Worm (Caenorhabditis elegans) whole organism, L1 larva: ENCODE results near the gene T20G5.8.
A peak's percentile ranks its signal among the peaks of the same experiment; 100 is the strongest.

Experiments
- C34B4.2 ChIP-seq: sonication (generic microtip); optimal IDR thresholded peaks from 2 replicates; lab custom pipeline; 2017; ENCODE audit warnings: mild to moderate bottlenecking, missing genetic modification characterization, missing compliant biosample characterization
- aha-1 ChIP-seq: fragments of 150-350 bp; optimal IDR thresholded peaks from 2 replicates; lab custom pipeline; 2014; ENCODE audit warnings: missing biosample characterization, missing genetic modification characterization
- aly-2 ChIP-seq: fragments of 150-350 bp; optimal IDR thresholded peaks from 2 replicates; lab custom pipeline; 2014; ENCODE audit warnings: missing biosample characterization, missing genetic modification characterization
- ceh-63 ChIP-seq: fragments of 200-800 bp; sonication (Bioruptor generic); optimal IDR thresholded peaks from 2 replicates; lab custom pipeline; 2018; ENCODE audit warnings: mild to moderate bottlenecking, missing genetic modification characterization, missing compliant biosample characterization
- ceh-82 ChIP-seq, 3 experiments: fragments of 150-350 bp in 1 of 3; sonication (generic microtip) in 2 of 3; optimal IDR thresholded peaks; 2 replicates each; lab custom pipeline; 2014 to 2017; ENCODE audit warnings: missing biosample characterization in 3 of 3, missing genetic modification characterization in 3 of 3
- ces-1 ChIP-seq: fragments of 150-350 bp; optimal IDR thresholded peaks from 2 replicates; lab custom pipeline; 2014; ENCODE audit warnings: missing biosample characterization, missing genetic modification reagents, missing genetic modification characterization
- dpl-1 ChIP-seq, 3 experiments: fragments of 150-350 bp in 2 of 3; sonication (generic microtip) in 1 of 3; optimal IDR thresholded peaks; 2 replicates each; lab custom pipeline; 2014 to 2017; ENCODE audit warnings: missing biosample characterization in 3 of 3, missing genetic modification characterization in 3 of 3, missing genetic modification reagents in 3 of 3
- efl-1 ChIP-seq, 4 experiments: fragments of 150-350 bp; optimal IDR thresholded peaks in 3 of 4; peaks in 1 of 4; 1 replicate in 1 of 4; 2 replicates in 3 of 4; lab custom pipeline; 2014; ENCODE audit warnings: missing biosample characterization in 2 of 4, missing genetic modification characterization in 2 of 4, missing genetic modification reagents in 2 of 4
- elt-3 ChIP-seq, 6 experiments: fragments of 150-350 bp in 1 of 6; sonication (generic microtip); optimal IDR thresholded peaks; 2 replicates each; lab custom pipeline; 2017 to 2018; ENCODE audit warnings: missing biosample characterization in 6 of 6, missing genetic modification characterization in 6 of 6, inconsistent platforms in 1 of 6
- fkh-10 ChIP-seq: sonication (generic microtip); optimal IDR thresholded peaks from 2 replicates; lab custom pipeline; 2017; ENCODE audit warnings: missing biosample characterization, missing genetic modification reagents, missing genetic modification characterization
- fkh-8 ChIP-seq: sonication (generic microtip); optimal IDR thresholded peaks from 2 replicates; lab custom pipeline; 2016; ENCODE audit warnings: mild to moderate bottlenecking, missing genetic modification characterization, missing compliant biosample characterization
- hlh-17 ChIP-seq: fragments of 200-800 bp; sonication (Bioruptor generic); optimal IDR thresholded peaks from 2 replicates; lab custom pipeline; 2018; ENCODE audit warnings: missing genetic modification characterization, mild to moderate bottlenecking, missing compliant biosample characterization, moderate library complexity, borderline replicate concordance
- hpl-2 ChIP-seq: fragments of 150-350 bp; optimal IDR thresholded peaks from 2 replicates; lab custom pipeline; 2014; ENCODE audit warnings: missing biosample characterization, missing genetic modification reagents, missing genetic modification characterization
- lin-13 ChIP-seq: fragments of 150-350 bp; optimal IDR thresholded peaks from 2 replicates; lab custom pipeline; 2014; ENCODE audit warnings: missing biosample characterization, missing genetic modification reagents, missing genetic modification characterization
- lin-39 ChIP-seq: fragments of 150-350 bp; optimal IDR thresholded peaks from 2 replicates; lab custom pipeline; 2014; ENCODE audit warnings: missing biosample characterization, missing genetic modification reagents, missing genetic modification characterization
- mef-2 ChIP-seq: fragments of 150-350 bp; optimal IDR thresholded peaks from 2 replicates; lab custom pipeline; 2014; ENCODE audit warnings: missing biosample characterization, missing genetic modification characterization
- nhr-11 ChIP-seq: fragments of 150-350 bp; optimal IDR thresholded peaks from 2 replicates; lab custom pipeline; 2014; ENCODE audit warnings: missing biosample characterization, missing genetic modification characterization
- nhr-12 ChIP-seq: sonication (generic microtip); optimal IDR thresholded peaks from 2 replicates; lab custom pipeline; 2017; ENCODE audit warnings: missing biosample characterization, missing genetic modification characterization
- nhr-20 ChIP-seq: sonication (generic microtip); optimal IDR thresholded peaks from 2 replicates; lab custom pipeline; 2016; ENCODE audit warnings: mild to moderate bottlenecking, missing genetic modification characterization, missing compliant biosample characterization
- nhr-237 ChIP-seq: fragments of 150-350 bp; optimal IDR thresholded peaks from 2 replicates; lab custom pipeline; 2014; ENCODE audit warnings: missing biosample characterization, missing genetic modification characterization
- nhr-71 ChIP-seq: sonication (generic microtip); optimal IDR thresholded peaks from 2 replicates; lab custom pipeline; 2016; ENCODE audit warnings: mild to moderate bottlenecking, missing genetic modification characterization, moderate library complexity, missing compliant biosample characterization
- nhr-77 ChIP-seq: fragments of 150-350 bp; optimal IDR thresholded peaks from 2 replicates; lab custom pipeline; 2014; ENCODE audit warnings: missing biosample characterization, missing genetic modification characterization
- nhr-85 ChIP-seq: sonication (generic microtip); peaks from one replicate; lab custom pipeline; 2016; ENCODE audit warnings: missing genetic modification characterization, inconsistent platforms, missing compliant biosample characterization
- nhr-90 ChIP-seq: sonication (generic microtip); optimal IDR thresholded peaks from 2 replicates; lab custom pipeline; 2016; ENCODE audit warnings: mild to moderate bottlenecking, missing genetic modification characterization, missing compliant biosample characterization; ENCODE audit not compliant: poor library complexity
- pag-3 ChIP-seq: sonication (generic microtip); optimal IDR thresholded peaks from 2 replicates; lab custom pipeline; 2017; ENCODE audit warnings: missing genetic modification characterization, mild to moderate bottlenecking, missing compliant biosample characterization, antibody characterized with exemption, borderline replicate concordance; ENCODE audit not compliant: insufficient read depth
- pqm-1 ChIP-seq: sonication (generic microtip); optimal IDR thresholded peaks from 3 replicates; lab custom pipeline; 2017; ENCODE audit warnings: missing biosample characterization, missing genetic modification characterization
- skn-1 ChIP-seq: fragments of 150-350 bp; optimal IDR thresholded peaks from 2 replicates; lab custom pipeline; 2014; ENCODE audit warnings: missing biosample characterization, missing genetic modification characterization
- sox-4 ChIP-seq: sonication (generic microtip); optimal IDR thresholded peaks from 2 replicates; lab custom pipeline; 2016; ENCODE audit warnings: missing genetic modification characterization, missing compliant biosample characterization
- sup-37 ChIP-seq: fragments of 200-800 bp; sonication (Bioruptor generic); optimal IDR thresholded peaks from 2 replicates; lab custom pipeline; 2018; ENCODE audit warnings: mild to moderate bottlenecking, missing genetic modification characterization, missing compliant biosample characterization
- swsn-7 ChIP-seq: sonication (generic microtip); optimal IDR thresholded peaks from 2 replicates; lab custom pipeline; 2016; ENCODE audit warnings: missing genetic modification characterization, missing compliant biosample characterization
- zip-4 ChIP-seq: fragments of 200-800 bp; sonication (Bioruptor generic); optimal IDR thresholded peaks from 2 replicates; lab custom pipeline; 2018; ENCODE audit warnings: mild to moderate bottlenecking, missing genetic modification characterization, moderate library complexity, missing compliant biosample characterization
- ztf-11 ChIP-seq, 2 experiments: sonication (generic microtip); optimal IDR thresholded peaks; 2 replicates each; lab custom pipeline; 2016 to 2017; ENCODE audit warnings: missing genetic modification characterization in 2 of 2, missing biosample characterization in 1 of 2, missing compliant biosample characterization in 1 of 2
- ztf-4 ChIP-seq: fragments of 150-350 bp; optimal IDR thresholded peaks from 2 replicates; lab custom pipeline; 2014; ENCODE audit warnings: missing biosample characterization, missing genetic modification characterization

Gene T20G5.8

DNA sequence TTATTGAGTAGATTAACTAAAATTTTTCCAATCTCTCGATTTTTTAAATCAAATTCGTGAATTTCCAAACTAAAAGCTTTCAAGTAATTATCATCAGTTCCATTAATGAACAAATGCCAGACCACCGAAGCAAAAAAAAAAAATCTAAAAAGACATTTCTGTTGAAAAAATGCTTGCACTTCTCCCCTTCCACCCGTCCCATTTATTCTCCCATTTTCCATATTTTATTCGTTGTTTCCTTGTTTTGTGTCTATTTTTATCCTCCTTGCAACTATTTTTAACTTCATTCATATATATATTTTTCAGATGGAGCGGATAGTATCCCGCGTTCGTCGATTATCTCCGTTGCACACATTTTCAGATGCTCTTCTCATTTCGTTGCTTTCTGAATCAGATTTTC lies 10.2 kb upstream of the T20G5.8 start, which contains the start of gene epac-1:
Gene epac-1 (plus strand): TSS at position 301 of the 400 bp plus-strand sequence.
- TF ChIP-seq hlh-17, result no peak
- TF ChIP-seq ces-1 (GFP tag; lab: Kevin White, UChicago), result no peak
- no peak for TF ChIP-seq nhr-20 (tag; lab: Kevin White, UChicago)
- no peak for TF ChIP-seq ztf-4
- no peak for TF ChIP-seq hpl-2
- no peak for TF ChIP-seq nhr-237 (tag; lab: Kevin White, UChicago)
- no peak for TF ChIP-seq fkh-8
- TF ChIP-seq lin-13, result no peak
- TF ChIP-seq sox-4 (tag; lab: Kevin White, UChicago), result no peak
- no peak for TF ChIP-seq pqm-1 (tag; lab: Kevin White, UChicago)
- no peak for TF ChIP-seq nhr-90 (tag; lab: Kevin White, UChicago)
- no peak for TF ChIP-seq mef-2 (tag; lab: Kevin White, UChicago)
- TF ChIP-seq, all 84 proteins: peak for 0

DNA sequence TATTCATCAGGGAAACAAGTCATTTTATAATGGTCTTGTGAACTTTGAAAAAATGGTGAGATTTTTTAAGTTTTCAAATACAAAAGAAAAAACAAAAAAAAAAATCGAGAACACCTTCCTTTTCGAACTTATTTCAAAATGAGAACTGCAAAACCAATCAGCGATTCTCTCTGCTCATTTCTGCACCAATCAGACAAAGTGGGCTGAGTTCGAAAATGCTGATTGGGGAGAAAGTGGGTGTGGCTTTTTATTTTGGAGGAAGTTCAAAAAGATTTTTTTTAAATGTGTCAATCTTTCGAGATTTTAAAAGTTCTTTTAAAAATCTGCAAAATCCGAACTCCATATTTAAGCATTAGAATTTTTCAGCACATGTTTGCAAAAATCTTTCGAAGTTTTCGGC lies 4.6 kb upstream of the T20G5.8 start:
- no peak for TF ChIP-seq ceh-82 (tag; optimal IDR thresholded peaks at IDR 0.05; lab: Kevin White, UChicago)
- no peak for TF ChIP-seq efl-1 (optimal IDR thresholded peaks at IDR 0.05; lab: Kevin White, UChicago)
- TF ChIP-seq efl-1 (GFP tag; optimal IDR thresholded peaks at IDR 0.05 in 1 of 2; lab: Kevin White, UChicago), result peak in 1 of 2 experiments; percentile 88

ce11 chrIII:10195911-10196310 lies 3.2 kb upstream of the T20G5.8 start:
- TF ChIP-seq efl-1 (optimal IDR thresholded peaks at IDR 0.05; lab: Kevin White, UChicago) (no peak), efl-1 (GFP tag; optimal IDR thresholded peaks at IDR 0.05 in 1 of 2; lab: Kevin White, UChicago) (peak in 1 of 2 experiments; percentile 64), nhr-77 (no peak)

DNA sequence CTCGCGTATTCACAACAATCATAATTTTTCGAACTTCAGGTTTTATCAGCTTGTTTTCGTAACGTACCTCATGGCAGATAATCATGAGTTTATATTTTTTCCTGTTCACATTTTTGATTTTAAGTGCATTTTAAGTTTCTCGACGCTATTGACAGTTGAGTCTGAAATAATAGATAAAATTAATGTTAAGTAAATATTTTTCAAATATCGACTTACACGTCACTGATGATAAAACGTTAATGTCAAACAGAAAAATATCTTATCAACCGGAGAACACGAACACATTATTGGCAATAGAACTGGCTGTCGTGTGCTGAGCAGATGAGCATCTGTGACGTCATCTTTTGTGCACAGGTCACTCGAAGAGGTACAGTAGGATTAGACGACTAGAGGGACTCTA lies 2.4 kb upstream of the T20G5.8 start:
- TF ChIP-seq fkh-10 (GFP tag; lab: Kevin White, UChicago), result no peak

- no peak for TF ChIP-seq pag-3 (tag; lab: Kevin White, UChicago)
- no peak for TF ChIP-seq nhr-71 (tag; lab: Kevin White, UChicago)
- no peak for TF ChIP-seq C34B4.2 (tag; lab: Kevin White, UChicago)
- TF ChIP-seq nhr-20 (tag; lab: Kevin White, UChicago), result no peak
- TF ChIP-seq ceh-63 (GFP tag; lab: Kevin White, UChicago), result no peak
- TF ChIP-seq fkh-8, result no peak
- no peak for TF ChIP-seq elt-3 (tag; optimal IDR thresholded peaks at IDR 0.05; lab: Kevin White, UChicago)
- TF ChIP-seq swsn-7 (tag; lab: Kevin White, UChicago), result no peak
- TF ChIP-seq sup-37 (GFP tag; lab: Kevin White, UChicago), result no peak
- TF ChIP-seq aha-1 (tag; lab: Kevin White, UChicago), result no peak
Observed at ce11 chrIII:10197416-10197815, 1.7 kb upstream of the T20G5.8 start, which contains the start of gene dod-6. dod-6 (plus strand) TSS chrIII:10197716.

ce11 chrIII:10201235-10201634 lies 2.1 kb downstream of the T20G5.8 start, which contains the start of the genes T20G5.13 and T20G5.12:
T20G5.13 (minus strand) TSS chrIII:10201335.
T20G5.12 (plus strand) TSS chrIII:10201604.
- TF ChIP-seq sox-4 (tag; lab: Kevin White, UChicago), result no peak
- TF ChIP-seq nhr-85, result no peak
- TF ChIP-seq ztf-4, result no peak
- no peak for TF ChIP-seq nhr-12 (tag; lab: Kevin White, UChicago)
- no peak for TF ChIP-seq dpl-1 (GFP tag; optimal IDR thresholded peaks at IDR 0.05; lab: Kevin White, UChicago)
- TF ChIP-seq nhr-11 (tag; lab: Kevin White, UChicago), result no peak

- no peak for TF ChIP-seq efl-1 (optimal IDR thresholded peaks at IDR 0.05; lab: Kevin White, UChicago)
- peak in 1 of 2 experiments; percentile 6 for TF ChIP-seq efl-1 (GFP tag; optimal IDR thresholded peaks at IDR 0.05 in 1 of 2; lab: Kevin White, UChicago)
- TF ChIP-seq aly-2, result no peak
- TF ChIP-seq nhr-20 (tag; lab: Kevin White, UChicago), result no peak
- no peak for TF ChIP-seq elt-3 (tag; optimal IDR thresholded peaks at IDR 0.05; lab: Kevin White, UChicago)
- TF ChIP-seq lin-39 (tag; lab: Kevin White, UChicago), result no peak
- peak; percentile 50 for TF ChIP-seq skn-1 (tag; lab: Kevin White, UChicago)
- TF ChIP-seq zip-4 (GFP tag; lab: Kevin White, UChicago), result peak; percentile 90
- no peak for TF ChIP-seq ztf-11 (tag; optimal IDR thresholded peaks at IDR 0.05; lab: Kevin White, UChicago)
Observed at ce11 chrIII:10202391-10202790, 3.2 kb downstream of the T20G5.8 start.
